Fruit fly (Drosophila melanogaster) whole organism, embryonic: Measurements from ENCODE around the gene CG15203.

ENCODE experiments used
- Ada2b ChIP-seq: fragments of 200-800 bp; sonication (Bioruptor generic); IDR thresholded peaks from 2 replicates; pipeline ENCODE4 v1.3.6; 2022; ENCODE audit warnings: missing biosample characterization, missing genetic modification characterization
- Adf1 ChIP-seq: fragments of 200-800 bp; sonication (Bioruptor generic); IDR thresholded peaks from 2 replicates; pipeline ENCODE4 v1.3.6; 2022; ENCODE audit warnings: missing biosample characterization, missing genetic modification characterization
- Blimp-1 ChIP-seq: fragments of 200-800 bp; sonication (Bioruptor generic); optimal IDR thresholded peaks from 3 replicates; lab custom pipeline; 2018; ENCODE audit warnings: missing biosample characterization, missing genetic modification characterization, mild to moderate bottlenecking, moderate library complexity, missing genetic modification reagents
- CG10209 ChIP-seq: fragments of 200-800 bp; sonication (Bioruptor generic); optimal IDR thresholded peaks from 3 replicates; lab custom pipeline; 2017; ENCODE audit warnings: missing biosample characterization, mild to moderate bottlenecking, missing genetic modification characterization, missing genetic modification reagents
- CG10274 ChIP-seq: fragments of 200-800 bp; sonication (Bioruptor generic); optimal IDR thresholded peaks from 3 replicates; lab custom pipeline; 2017; ENCODE audit warnings: missing biosample characterization, mild to moderate bottlenecking, missing genetic modification characterization
- CG12219 ChIP-seq: fragments of 200-800 bp; sonication (Bioruptor generic); optimal IDR thresholded peaks from 3 replicates; lab custom pipeline; 2018; ENCODE audit warnings: missing biosample characterization, mild to moderate bottlenecking, missing genetic modification characterization
- CG12299 ChIP-seq: fragments of 200-800 bp; sonication (Bioruptor generic); optimal IDR thresholded peaks from 2 replicates; lab custom pipeline; 2018; ENCODE audit warnings: missing biosample characterization, mild to moderate bottlenecking, missing genetic modification characterization
- CG12769 ChIP-seq: fragments of 200-800 bp; sonication (Bioruptor generic); optimal IDR thresholded peaks from 2 replicates; lab custom pipeline; 2019; ENCODE audit warnings: missing biosample characterization, mild to moderate bottlenecking, missing genetic modification characterization, moderate library complexity
- CG13775 ChIP-seq: fragments of 200-800 bp; sonication (Bioruptor generic); optimal IDR thresholded peaks from 3 replicates; lab custom pipeline; 2017; ENCODE audit warnings: missing biosample characterization, mild to moderate bottlenecking, missing genetic modification characterization
- CG14014 ChIP-seq: fragments of 200-800 bp; sonication (Bioruptor generic); IDR thresholded peaks from 2 replicates; pipeline ENCODE4 v1.3.6; 2022; ENCODE audit warnings: missing biosample characterization, missing genetic modification characterization
- CG15269 ChIP-seq: fragments of 200-800 bp; sonication (Bioruptor generic); optimal IDR thresholded peaks from 2 replicates; lab custom pipeline; 2018; ENCODE audit warnings: missing biosample characterization, mild to moderate bottlenecking, missing genetic modification characterization, moderate library complexity
- CG16813 ChIP-seq: fragments of 200-800 bp; sonication (Bioruptor generic); IDR thresholded peaks from 3 replicates; pipeline ENCODE4 v1.3.6; 2022; ENCODE audit warnings: missing biosample characterization, missing genetic modification characterization; ENCODE audit not compliant: partially characterized antibody
- CG17568 ChIP-seq: fragments of 200-800 bp; sonication (Bioruptor generic); optimal IDR thresholded peaks from 2 replicates; lab custom pipeline; 2018; ENCODE audit warnings: missing biosample characterization, mild to moderate bottlenecking, missing genetic modification characterization, moderate library complexity
- CG17612 ChIP-seq: fragments of 200-800 bp; sonication (Bioruptor generic); IDR thresholded peaks from 2 replicates; pipeline ENCODE4 v1.3.6; 2022; ENCODE audit warnings: missing biosample characterization, missing genetic modification characterization
- CG1832 ChIP-seq: fragments of 200-800 bp; sonication (Bioruptor generic); optimal IDR thresholded peaks from 2 replicates; lab custom pipeline; 2017; ENCODE audit warnings: missing biosample characterization, mild to moderate bottlenecking, missing genetic modification characterization, inconsistent platforms
- CG3407 ChIP-seq: fragments of 200-800 bp; sonication (Bioruptor generic); optimal IDR thresholded peaks from 2 replicates; lab custom pipeline; 2018; ENCODE audit warnings: missing biosample characterization, mild to moderate bottlenecking, missing genetic modification characterization
- CG3726 ChIP-seq: fragments of 200-800 bp; sonication (Bioruptor generic); IDR thresholded peaks from 3 replicates; pipeline ENCODE4, ENCODE4 v1.3.6; 2022; ENCODE audit warnings: missing biosample characterization, missing genetic modification characterization
- CG4282 ChIP-seq: fragments of 200-800 bp; sonication (Bioruptor generic); optimal IDR thresholded peaks from 2 replicates; lab custom pipeline; 2016; ENCODE audit warnings: missing biosample characterization, missing genetic modification characterization
- CG4360 ChIP-seq: fragments of 200-800 bp; sonication (Bioruptor generic); IDR thresholded peaks from 2 replicates; pipeline ENCODE4 v1.3.6; 2022; ENCODE audit warnings: missing biosample characterization, missing genetic modification characterization
- CG6765 ChIP-seq: fragments of 200-800 bp; sonication (Bioruptor generic); optimal IDR thresholded peaks from 3 replicates; lab custom pipeline; 2017; ENCODE audit warnings: missing biosample characterization, mild to moderate bottlenecking, missing genetic modification characterization
- CG8281 ChIP-seq: fragments of 200-800 bp; sonication (Bioruptor generic); optimal IDR thresholded peaks from 2 replicates; lab custom pipeline; 2018; ENCODE audit warnings: missing biosample characterization, mild to moderate bottlenecking, missing genetic modification characterization, moderate library complexity
- CHES-1-like ChIP-seq: fragments of 200-800 bp; sonication (Bioruptor generic); optimal IDR thresholded peaks from 2 replicates; lab custom pipeline; 2016; ENCODE audit warnings: missing biosample characterization, missing genetic modification characterization
- Dip3 ChIP-seq: fragments of 200-800 bp; sonication (Bioruptor generic); optimal IDR thresholded peaks from 3 replicates; lab custom pipeline; 2016; ENCODE audit warnings: missing biosample characterization, missing genetic modification characterization
- HHEX ChIP-seq: fragments of 200-800 bp; sonication (Bioruptor generic); optimal IDR thresholded peaks from 3 replicates; lab custom pipeline; 2017; ENCODE audit warnings: missing biosample characterization, mild to moderate bottlenecking, missing genetic modification characterization, missing genetic modification reagents
- Lim3 ChIP-seq: fragments of 200-800 bp; sonication (Bioruptor generic); IDR thresholded peaks from 2 replicates; pipeline ENCODE4 v1.3.6; 2022; ENCODE audit warnings: missing biosample characterization, missing genetic modification characterization
- MTF-1 ChIP-seq: fragments of 200-800 bp; sonication (Bioruptor generic); optimal IDR thresholded peaks from 2 replicates; lab custom pipeline; 2018; ENCODE audit warnings: missing biosample characterization, mild to moderate bottlenecking, missing genetic modification characterization, borderline replicate concordance
- Myb ChIP-seq: fragments of 200-800 bp; sonication (Bioruptor generic); optimal IDR thresholded peaks from 2 replicates; lab custom pipeline; 2016; ENCODE audit warnings: missing biosample characterization, missing genetic modification characterization
- Ptx1 ChIP-seq: fragments of 200-800 bp; sonication (Bioruptor generic); IDR thresholded peaks from 2 replicates; pipeline ENCODE4 v1.3.6; 2022; ENCODE audit warnings: missing biosample characterization, missing genetic modification characterization
- Sin3A ChIP-seq: fragments of >200 bp; optimal IDR thresholded peaks from 2 replicates; lab custom pipeline; 2018
- Usf ChIP-seq: fragments of 200-800 bp; sonication (Bioruptor generic); optimal IDR thresholded peaks from 2 replicates; lab custom pipeline; 2017; ENCODE audit warnings: missing genotype, missing biosample characterization, missing genetic modification characterization
- Xbp1 ChIP-seq: fragments of 200-800 bp; sonication (Bioruptor generic); optimal IDR thresholded peaks from 3 replicates; lab custom pipeline; 2016; ENCODE audit warnings: missing biosample characterization, mild to moderate bottlenecking, missing genetic modification characterization
- YL-1 ChIP-seq: fragments of 200-800 bp; sonication (Bioruptor generic); optimal IDR thresholded peaks from 3 replicates; lab custom pipeline; 2017; ENCODE audit warnings: missing biosample characterization, mild to moderate bottlenecking, missing genetic modification characterization
- ac ChIP-seq: fragments of 200-800 bp; sonication (Bioruptor generic); optimal IDR thresholded peaks from 3 replicates; lab custom pipeline; 2017; ENCODE audit warnings: missing biosample characterization, mild to moderate bottlenecking, missing genetic modification characterization
- btn ChIP-seq: fragments of 200-800 bp; sonication (Bioruptor generic); optimal IDR thresholded peaks from 2 replicates; lab custom pipeline; 2016; ENCODE audit warnings: missing biosample characterization, missing genetic modification characterization
- cad ChIP-seq: fragments of >200 bp; optimal IDR thresholded peaks from 2 replicates; lab custom pipeline; 2017; ENCODE audit warnings: missing biosample characterization, missing genetic modification characterization
- caup ChIP-seq: fragments of 200-800 bp; sonication (Bioruptor generic); optimal IDR thresholded peaks from 3 replicates; lab custom pipeline; 2017; ENCODE audit warnings: missing biosample characterization, mild to moderate bottlenecking, missing genetic modification characterization, moderate library complexity; ENCODE audit not compliant: severe bottlenecking
- dm ChIP-seq: fragments of 200-800 bp; sonication (Bioruptor generic); optimal IDR thresholded peaks from 3 replicates; lab custom pipeline; 2016; ENCODE audit warnings: missing biosample characterization, missing genetic modification characterization
- ind ChIP-seq: fragments of 200-800 bp; sonication (Bioruptor generic); optimal IDR thresholded peaks from 3 replicates; lab custom pipeline; 2016; ENCODE audit warnings: missing biosample characterization, missing genetic modification characterization
- jumu ChIP-seq: fragments of 200-800 bp; sonication (Bioruptor generic); optimal IDR thresholded peaks from 3 replicates; lab custom pipeline; 2016; ENCODE audit warnings: missing biosample characterization, missing genetic modification characterization
- kah ChIP-seq: fragments of 200-800 bp; sonication (Bioruptor generic); optimal IDR thresholded peaks from 2 replicates; lab custom pipeline; 2018; ENCODE audit warnings: missing biosample characterization, mild to moderate bottlenecking, missing genetic modification characterization
- nmo ChIP-seq: fragments of 200-800 bp; sonication (Bioruptor generic); optimal IDR thresholded peaks from 2 replicates; lab custom pipeline; 2018; ENCODE audit warnings: missing biosample characterization, mild to moderate bottlenecking, missing genetic modification characterization, moderate library complexity
- nom ChIP-seq: fragments of 200-800 bp; sonication (Bioruptor generic); optimal IDR thresholded peaks from 2 replicates; lab custom pipeline; 2017; ENCODE audit warnings: missing biosample characterization, missing genetic modification characterization, mild to moderate bottlenecking, moderate library complexity, missing genetic modification reagents
- onecut ChIP-seq: fragments of 200-800 bp; sonication (Bioruptor generic); IDR thresholded peaks from 2 replicates; pipeline ENCODE4 v1.3.6; 2022; ENCODE audit warnings: missing biosample characterization, missing genetic modification characterization
- pan ChIP-seq, 4 experiments: fragments of >200 bp in 3 of 4; fragments of 200-800 bp in 1 of 4; sonication (Bioruptor generic) in 1 of 4; optimal IDR thresholded peaks in 3 of 4; IDR thresholded peaks in 1 of 4; 2 replicates each; pipeline versions ENCODE4 v1.3.6 to Lab custom; 2017 to 2022; ENCODE audit warnings: missing biosample characterization in 2 of 4, missing genetic modification characterization in 2 of 4, mixed read lengths in 1 of 4
- pb ChIP-seq: fragments of 200-800 bp; sonication (Bioruptor generic); optimal IDR thresholded peaks from 3 replicates; lab custom pipeline; 2016; ENCODE audit warnings: missing biosample characterization, missing genetic modification characterization
- salm ChIP-seq: fragments of 200-800 bp; sonication (Bioruptor generic); optimal IDR thresholded peaks from 2 replicates; lab custom pipeline; 2018; ENCODE audit warnings: missing biosample characterization, mild to moderate bottlenecking, missing genetic modification characterization
- slou ChIP-seq: fragments of 200-800 bp; sonication (Bioruptor generic); optimal IDR thresholded peaks from 3 replicates; lab custom pipeline; 2016; ENCODE audit warnings: missing biosample characterization, missing genetic modification characterization
- sr ChIP-seq: fragments of 200-800 bp; sonication (Bioruptor generic); IDR thresholded peaks from 3 replicates; pipeline ENCODE4 v1.3.6; 2022; ENCODE audit warnings: missing biosample characterization, missing genetic modification characterization
- stwl ChIP-seq: fragments of 200-800 bp; sonication (Bioruptor generic); optimal IDR thresholded peaks from 3 replicates; lab custom pipeline; 2018; ENCODE audit warnings: missing biosample characterization, mild to moderate bottlenecking, missing genetic modification characterization, moderate library complexity
- sug ChIP-seq: fragments of 200-800 bp; optimal IDR thresholded peaks from 2 replicates; lab custom pipeline; 2019; ENCODE audit warnings: missing biosample characterization, mild to moderate bottlenecking, missing genetic modification characterization, moderate library complexity
- toy ChIP-seq: fragments of 200-800 bp; sonication (Bioruptor generic); IDR thresholded peaks from 2 replicates; pipeline ENCODE4 v1.3.6; 2022; ENCODE audit warnings: missing biosample characterization, missing genetic modification characterization

Gene CG15203

dm6 chrX:11081242-11081641 is 14.9 kb downstream of the CG15203 start (continued):
- TF ChIP-seq kah (GFP tag; lab: Kevin White, UChicago) = no peak
- TF ChIP-seq CG17612 = no peak
- no peak for TF ChIP-seq ac (GFP tag; lab: Kevin White, UChicago)
- no peak for TF ChIP-seq CG8281 (tag; lab: Kevin White, UChicago)
- TF ChIP-seq Sin3A (lab: Kevin White, UChicago) = no peak
- no peak for TF ChIP-seq CG12769 (tag; lab: Kevin White, UChicago)
- peak; percentile 70 for TF ChIP-seq nmo (GFP tag; lab: Kevin White, UChicago)
- no peak for TF ChIP-seq CG3726 (GFP tag; lab: Robert Waterston, UW)
- no peak for TF ChIP-seq CG10274 (GFP tag; lab: Kevin White, UChicago)
- TF ChIP-seq CG17568 (GFP tag; lab: Kevin White, UChicago) = no peak
- peak; percentile 20 for TF ChIP-seq CG12219 (GFP tag; lab: Kevin White, UChicago)
- no peak for TF ChIP-seq salm
- TF ChIP-seq btn (GFP tag; lab: Kevin White, UChicago) = no peak
- no peak for TF ChIP-seq Lim3 (GFP tag; lab: Robert Waterston, UW)
- no peak for TF ChIP-seq CG3407 (GFP tag; lab: Kevin White, UChicago)
- TF ChIP-seq CG4282 (GFP tag; lab: Kevin White, UChicago) = no peak
- TF ChIP-seq CG12299 (tag; lab: Kevin White, UChicago) = no peak
- TF ChIP-seq jumu = no peak
- TF ChIP-seq Dip3 = peak; percentile 10
- TF ChIP-seq Myb (GFP tag; lab: Kevin White, UChicago) = no peak
- no peak for TF ChIP-seq pan (optimal IDR thresholded peaks at IDR 0.05; lab: Kevin White, UChicago)
- TF ChIP-seq pan (GFP tag; optimal IDR thresholded peaks at IDR 0.05 in 1 of 2, IDR thresholded peaks at IDR 0.05 in 1 of 2) = no peak
- no peak for TF ChIP-seq sr
- no peak for TF ChIP-seq toy (GFP tag; lab: Robert Waterston, UW)
- TF ChIP-seq Adf1 (GFP tag; lab: Robert Waterston, UW) = no peak
- TF ChIP-seq Xbp1 (GFP tag; lab: Kevin White, UChicago) = peak; percentile 41
- TF ChIP-seq CG14014 (GFP tag; lab: Robert Waterston, UW) = peak; percentile 10; the same call in 1 of the 2 replicates
- no peak for TF ChIP-seq nom (GFP tag; lab: Kevin White, UChicago)
- TF ChIP-seq onecut (GFP tag; lab: Robert Waterston, UW) = no peak
- TF ChIP-seq CG15269 (tag; lab: Kevin White, UChicago) = peak; percentile 71
- TF ChIP-seq pb = no peak
- TF ChIP-seq CG16813 (GFP tag; lab: Robert Waterston, UW) = no peak
- no peak for TF ChIP-seq CG4360
- no peak for TF ChIP-seq cad
- no peak for TF ChIP-seq CG1832 (GFP tag; lab: Kevin White, UChicago)
- TF ChIP-seq HHEX (GFP tag; lab: Kevin White, UChicago) = peak; percentile 27
- no peak for TF ChIP-seq stwl (tag; lab: Kevin White, UChicago)
- no peak for TF ChIP-seq Ada2b (GFP tag; lab: Robert Waterston, UW)
- no peak for TF ChIP-seq MTF-1 (GFP tag; lab: Kevin White, UChicago)
- TF ChIP-seq YL-1 (GFP tag; lab: Kevin White, UChicago) = no peak
- TF ChIP-seq CHES-1-like = no peak
- TF ChIP-seq CG6765 (GFP tag; lab: Kevin White, UChicago) = no peak
- peak; percentile 47 for TF ChIP-seq Blimp-1
- peak; percentile 49 for TF ChIP-seq CG10209 (GFP tag; lab: Kevin White, UChicago)
- peak; percentile 32 for TF ChIP-seq CG13775 (GFP tag; lab: Kevin White, UChicago)
- no peak for TF ChIP-seq dm (GFP tag; lab: Kevin White, UChicago)
- TF ChIP-seq Ptx1 (GFP tag; lab: Robert Waterston, UW) = peak; percentile 58
- peak; percentile 46 for TF ChIP-seq ind (GFP tag; lab: Kevin White, UChicago)
- TF ChIP-seq Usf (GFP tag; lab: Kevin White, UChicago) = no peak
- peak; percentile 61 for TF ChIP-seq caup (GFP tag; lab: Kevin White, UChicago)
- no peak for TF ChIP-seq slou (GFP tag; lab: Kevin White, UChicago)
- TF ChIP-seq sug (tag; lab: Kevin White, UChicago) = no peak
